Worm (Caenorhabditis elegans) whole organism, young adult: ENCODE results near the gene him-18.

Source experiments
- D2030.7 ChIP-seq: fragments of 200-800 bp; sonication (Bioruptor generic); IDR thresholded peaks from 2 replicates; pipeline ENCODE4 v1.3.6; 2022; ENCODE audit warnings: missing genetic modification reagents, missing genetic modification characterization, missing compliant biosample characterization
- F22D6.2 ChIP-seq: sonication (generic microtip); optimal IDR thresholded peaks from 2 replicates; lab custom pipeline; 2016; ENCODE audit warnings: mild to moderate bottlenecking, missing genetic modification characterization, missing compliant biosample characterization
- F39B2.1 ChIP-seq: fragments of 200-800 bp; sonication (Bioruptor generic); IDR thresholded peaks from 2 replicates; pipeline ENCODE4 v1.3.6; 2022; ENCODE audit warnings: missing genetic modification reagents, missing genetic modification characterization, missing compliant biosample characterization
- Y56A3A.18 ChIP-seq: fragments of 200-800 bp; sonication (Bioruptor generic); IDR thresholded peaks from 2 replicates; pipeline ENCODE4 v1.3.6; 2022; ENCODE audit warnings: missing genetic modification reagents, missing genetic modification characterization, missing compliant biosample characterization
- ama-1 ChIP-seq, 3 experiments: fragments of 150-350 bp in 1 of 3; sonication (generic microtip) in 2 of 3; optimal IDR thresholded peaks; 2 replicates each; lab custom pipeline; 2014 to 2018; ENCODE audit warnings: missing biosample characterization in 2 of 3, missing genetic modification characterization in 2 of 3, missing genetic modification reagents in 2 of 3
- athp-1 ChIP-seq: sonication (generic microtip); optimal IDR thresholded peaks from 2 replicates; lab custom pipeline; 2017; ENCODE audit warnings: mild to moderate bottlenecking, missing genetic modification characterization, missing compliant biosample characterization
- ceh-91 ChIP-seq: fragments of 200-800 bp; sonication (Bioruptor generic); IDR thresholded peaks from 2 replicates; pipeline ENCODE4 v1.3.6; 2022; ENCODE audit warnings: missing genetic modification reagents, missing genetic modification characterization, missing compliant biosample characterization
- chd-7 ChIP-seq: sonication (generic microtip); optimal IDR thresholded peaks from 2 replicates; lab custom pipeline; 2016; ENCODE audit warnings: mild to moderate bottlenecking, missing genetic modification characterization, moderate library complexity, missing compliant biosample characterization
- die-1 ChIP-seq: sonication (generic microtip); optimal IDR thresholded peaks from 2 replicates; lab custom pipeline; 2016; ENCODE audit warnings: missing genotype, mild to moderate bottlenecking, missing genetic modification characterization, missing compliant biosample characterization
- egl-44 ChIP-seq: fragments of 200-800 bp; sonication (Bioruptor generic); IDR thresholded peaks from 2 replicates; pipeline ENCODE4 v1.3.6; 2022; ENCODE audit warnings: missing genetic modification reagents, missing genetic modification characterization, missing compliant biosample characterization
- egrh-3 ChIP-seq: fragments of 200-800 bp; sonication (Bioruptor generic); IDR thresholded peaks from 2 replicates; pipeline ENCODE4 v1.3.6; 2022; ENCODE audit warnings: missing genetic modification reagents, missing genetic modification characterization, missing compliant biosample characterization
- ekl-4 ChIP-seq: fragments of 200-800 bp; sonication (Bioruptor generic); IDR thresholded peaks from 2 replicates; pipeline ENCODE4 v1.3.6; 2022; ENCODE audit warnings: missing genetic modification reagents, missing genetic modification characterization, missing compliant biosample characterization
- fkh-3 ChIP-seq: sonication (generic microtip); optimal IDR thresholded peaks from 2 replicates; lab custom pipeline; 2016; ENCODE audit warnings: mild to moderate bottlenecking, missing genetic modification characterization, missing compliant biosample characterization
- hlh-12 ChIP-seq: sonication (generic microtip); optimal IDR thresholded peaks from 2 replicates; lab custom pipeline; 2016; ENCODE audit warnings: missing genetic modification characterization, missing compliant biosample characterization
- hsf-1 ChIP-seq: fragments of 200-800 bp; sonication (Bioruptor generic); IDR thresholded peaks from 2 replicates; pipeline ENCODE4 v1.3.6; 2022; ENCODE audit warnings: missing genetic modification reagents, missing genetic modification characterization, missing compliant biosample characterization
- lag-1 ChIP-seq: fragments of 200-800 bp; sonication (Bioruptor generic); IDR thresholded peaks from 2 replicates; pipeline ENCODE4 v1.3.6; 2022; ENCODE audit warnings: missing genetic modification reagents, missing genetic modification characterization, missing compliant biosample characterization
- let-607 ChIP-seq, 2 experiments: fragments of 200-800 bp in 1 of 2; sonication (Bioruptor generic) in 1 of 2; sonication (generic microtip) in 1 of 2; optimal IDR thresholded peaks; 2 replicates each; lab custom pipeline; 2016 to 2018; ENCODE audit warnings: mild to moderate bottlenecking in 2 of 2, missing compliant biosample characterization in 2 of 2, missing genetic modification characterization in 2 of 2, moderate library complexity in 2 of 2, missing genotype in 1 of 2
- madf-8 ChIP-seq: fragments of 200-800 bp; sonication (Bioruptor generic); conservative IDR thresholded peaks from 2 replicates; pipeline ENCODE4 v1.3.6; 2022; ENCODE audit warnings: missing genetic modification reagents, missing genetic modification characterization, missing compliant biosample characterization
- nhr-179 ChIP-seq: sonication (generic microtip); optimal IDR thresholded peaks from 2 replicates; lab custom pipeline; 2016; ENCODE audit warnings: mild to moderate bottlenecking, missing genetic modification characterization, missing compliant biosample characterization
- rpc-1 ChIP-seq, 2 experiments: fragments of 150-350 bp in 1 of 2; sonication (generic microtip) in 1 of 2; optimal IDR thresholded peaks; 2 replicates each; lab custom pipeline; 2014 to 2018; ENCODE audit warnings: missing biosample characterization in 1 of 2, missing genetic modification characterization in 1 of 2, missing genetic modification reagents in 1 of 2, missing genotype in 1 of 2
- sdz-38 ChIP-seq: sonication (generic microtip); optimal IDR thresholded peaks from 2 replicates; lab custom pipeline; 2016; ENCODE audit warnings: missing genotype, missing genetic modification characterization, missing compliant biosample characterization
- sea-2 ChIP-seq: fragments of 200-800 bp; sonication (Bioruptor generic); IDR thresholded peaks from 2 replicates; pipeline ENCODE4 v1.3.6; 2022; ENCODE audit warnings: missing genetic modification characterization, missing compliant biosample characterization
- snpc-1.1 ChIP-seq: sonication (generic microtip); optimal IDR thresholded peaks from 2 replicates; lab custom pipeline; 2017; ENCODE audit warnings: missing genetic modification characterization, mild to moderate bottlenecking, missing compliant biosample characterization, antibody characterized with exemption, moderate library complexity, missing genotype, missing genetic modification reagents; ENCODE audit not compliant: insufficient read depth
- tbp1 ChIP-seq: fragments of 200-800 bp; sonication (Bioruptor generic); optimal IDR thresholded peaks from 2 replicates; lab custom pipeline; 2018; ENCODE audit warnings: mild to moderate bottlenecking, missing genetic modification characterization, missing compliant biosample characterization
- tlf-1 ChIP-seq: fragments of 200-800 bp; sonication (Bioruptor generic); optimal IDR thresholded peaks from 2 replicates; lab custom pipeline; 2018; ENCODE audit warnings: mild to moderate bottlenecking, missing genetic modification characterization, missing compliant biosample characterization
- unc-62 ChIP-seq: fragments of 150-350 bp; optimal IDR thresholded peaks from 2 replicates; lab custom pipeline; 2014; ENCODE audit warnings: missing biosample characterization, missing genetic modification reagents, missing genetic modification characterization
- xnd-1 ChIP-seq: sonication (generic microtip); optimal IDR thresholded peaks from 2 replicates; lab custom pipeline; 2016; ENCODE audit warnings: missing genotype, missing genetic modification reagents, missing genetic modification characterization, missing compliant biosample characterization
- ztf-18 ChIP-seq: sonication (generic microtip); optimal IDR thresholded peaks from 2 replicates; lab custom pipeline; 2016; ENCODE audit warnings: missing genotype, mild to moderate bottlenecking, missing genetic modification characterization, missing compliant biosample characterization
- ztf-25 ChIP-seq: fragments of 200-800 bp; sonication (Bioruptor generic); IDR thresholded peaks from 2 replicates; pipeline ENCODE4 v1.3.6; 2022; ENCODE audit warnings: missing genetic modification reagents, missing genetic modification characterization, missing compliant biosample characterization
- ztf-28 ChIP-seq: fragments of 200-800 bp; sonication (Bioruptor generic); IDR thresholded peaks from 2 replicates; pipeline ENCODE4 v1.3.6; 2022; ENCODE audit warnings: missing genetic modification reagents, missing genetic modification characterization, missing compliant biosample characterization

him-18 gene

DNA sequence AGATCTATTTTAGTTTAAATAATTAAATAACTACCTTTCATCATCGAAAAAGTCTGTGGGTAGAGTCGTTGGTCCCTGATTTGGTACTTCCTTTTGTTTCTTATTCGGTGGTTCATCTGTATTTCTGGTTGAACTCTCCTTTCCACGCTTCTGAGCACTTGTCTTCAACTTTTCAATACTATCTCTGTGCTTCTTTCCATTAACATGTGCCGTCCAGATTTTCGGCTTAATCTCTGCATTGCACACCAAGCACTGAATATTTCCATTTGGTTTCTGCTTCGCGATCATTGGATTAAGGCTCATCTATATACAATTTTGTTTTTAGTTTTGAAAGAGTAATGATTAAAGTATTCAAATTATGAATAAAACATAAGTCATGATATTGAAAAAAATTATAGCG is 15.1 kb downstream of the him-18 start, which contains the start of gene sel-13:
TSS of gene sel-13 (minus strand) at position 303 of the 400 bp plus-strand sequence.
- TF ChIP-seq hlh-12 (tag; lab: Kevin White, UChicago): no peak
- TF ChIP-seq egrh-3 (GFP tag; lab: Robert Waterston, UW): no peak
- TF ChIP-seq egl-44: no peak
- TF ChIP-seq fkh-3: no peak
- no peak for TF ChIP-seq unc-62
- no peak for TF ChIP-seq ztf-28 (GFP tag; lab: Robert Waterston, UW)
- no peak for TF ChIP-seq F39B2.1 (GFP tag; lab: Robert Waterston, UW)
- no peak for TF ChIP-seq xnd-1 (tag; lab: Kevin White, UChicago)
- TF ChIP-seq sdz-38 (tag; lab: Kevin White, UChicago): no peak
- TF ChIP-seq chd-7 (tag; lab: Kevin White, UChicago): no peak
- TF ChIP-seq rpc-1 (optimal IDR thresholded peaks at IDR 0.05; lab: Kevin White, UChicago): no peak
- TF ChIP-seq rpc-1 (tag; optimal IDR thresholded peaks at IDR 0.05; lab: Kevin White, UChicago): no peak
- no peak for TF ChIP-seq die-1 (tag; lab: Kevin White, UChicago)
- no peak for TF ChIP-seq let-607 (tag; optimal IDR thresholded peaks at IDR 0.05; lab: Kevin White, UChicago)
- no peak for TF ChIP-seq F22D6.2 (tag; lab: Kevin White, UChicago)
- TF ChIP-seq lag-1 (GFP tag; lab: Robert Waterston, UW): no peak
- TF ChIP-seq, all 124 proteins: peak for 0

ce11 chrIII:4697819-4698218 is 17.2 kb downstream of the him-18 start, which contains the start of gene dnj-18:
dnj-18 (plus strand) TSS chrIII:4698119.
- TF ChIP-seq ztf-25 (GFP tag; lab: Robert Waterston, UW): no peak
- TF ChIP-seq, all 124 proteins: peak for 0

- no peak for TF ChIP-seq tlf-1 (GFP tag; lab: Kevin White, UChicago)
- no peak for TF ChIP-seq snpc-1.1 (tag; lab: Kevin White, UChicago)
- no peak for TF ChIP-seq let-607 (tag; optimal IDR thresholded peaks at IDR 0.05; lab: Kevin White, UChicago)
- TF ChIP-seq chd-7 (tag; lab: Kevin White, UChicago): no peak
Measured at ce11 chrIII:4696903-4697302, 18.1 kb downstream of the him-18 start.

DNA sequence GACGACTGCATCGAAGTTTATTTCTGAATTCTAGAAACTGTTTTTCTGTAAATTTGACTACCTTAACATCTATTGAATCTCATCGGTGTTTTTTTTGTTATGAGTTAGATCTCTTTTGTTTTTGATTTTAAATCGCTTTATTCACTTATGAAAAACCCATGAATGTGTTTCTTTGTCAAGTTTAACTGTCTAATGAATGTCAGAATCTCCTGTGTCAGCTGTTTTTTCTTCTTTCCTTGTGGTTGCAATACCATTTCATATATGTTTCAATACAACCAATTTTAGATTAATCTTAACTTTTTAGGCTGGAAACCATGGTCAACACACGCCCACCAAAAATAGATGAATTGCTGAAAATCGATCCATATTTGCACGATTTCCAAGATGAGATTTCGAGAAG is 19.9 kb downstream of the him-18 start, which contains the start of gene T04A8.7:
TSS of gene T04A8.7 (plus strand) at position 301 of the 400 bp plus-strand sequence.
- TF ChIP-seq tbp1 (GFP tag; lab: Kevin White, UChicago) (no peak), ama-1 (optimal IDR thresholded peaks at IDR 0.05; lab: Kevin White, UChicago) (no peak), ama-1 (GFP tag; optimal IDR thresholded peaks at IDR 0.05; lab: Kevin White, UChicago) (peak in 1 of 2 experiments; percentile 18), sea-2 (GFP tag; lab: Robert Waterston, UW) (no peak), ekl-4 (GFP tag; lab: Robert Waterston, UW) (0 out of 2 replicates have a peak, but pooled peaks have one; percentile 20), ztf-18 (tag; lab: Kevin White, UChicago) (peak; percentile 29)

- no peak for TF ChIP-seq hsf-1 (GFP tag; lab: Robert Waterston, UW)
- TF ChIP-seq athp-1 (tag; lab: Kevin White, UChicago): no peak
- no peak for TF ChIP-seq ceh-91 (GFP tag; lab: Robert Waterston, UW)
- TF ChIP-seq xnd-1 (tag; lab: Kevin White, UChicago): no peak
- no peak for TF ChIP-seq nhr-179 (tag; lab: Kevin White, UChicago)
- TF ChIP-seq D2030.7 (GFP tag; lab: Robert Waterston, UW): no peak
- TF ChIP-seq Y56A3A.18 (GFP tag; lab: Robert Waterston, UW): no peak
- TF ChIP-seq madf-8: no peak
- no peak for TF ChIP-seq die-1 (tag; lab: Kevin White, UChicago)
Measured at ce11 chrIII:4693695-4694094, 21.3 kb downstream of the him-18 start, which contains the start of gene T04A8.8. T04A8.8 (plus strand) TSS chrIII:4693995.
